Worm (Caenorhabditis elegans) whole organism, mixed stage, embryonic: Measurements from ENCODE around the gene F19G12.9.

Experiments
- ceh-39 ChIP-seq: fragments of 150-350 bp; optimal IDR thresholded peaks from 2 replicates; lab custom pipeline; 2014; ENCODE audit warnings: missing biosample characterization, missing genetic modification characterization
- cnd-1 ChIP-seq: fragments of 200-800 bp; sonication (Bioruptor generic); optimal IDR thresholded peaks from 2 replicates; lab custom pipeline; 2018; ENCODE audit warnings: mild to moderate bottlenecking, missing genetic modification characterization, missing compliant biosample characterization
- lin-13 ChIP-seq: fragments of 150-350 bp; optimal IDR thresholded peaks from 2 replicates; lab custom pipeline; 2014; ENCODE audit warnings: missing biosample characterization, missing genetic modification characterization
- lin-32 ChIP-seq: fragments of 200-800 bp; sonication (Bioruptor generic); optimal IDR thresholded peaks from 2 replicates; lab custom pipeline; 2018; ENCODE audit warnings: mild to moderate bottlenecking, missing genetic modification characterization, missing compliant biosample characterization
- lsy-2 ChIP-seq: fragments of 150-350 bp; optimal IDR thresholded peaks from 2 replicates; lab custom pipeline; 2014; ENCODE audit warnings: missing biosample characterization, missing genetic modification characterization
- nhr-12 ChIP-seq: fragments of 150-350 bp; optimal IDR thresholded peaks from 2 replicates; lab custom pipeline; 2014; ENCODE audit warnings: missing biosample characterization, missing genetic modification characterization
- nhr-28 ChIP-seq: fragments of 150-350 bp; optimal IDR thresholded peaks from 2 replicates; lab custom pipeline; 2014; ENCODE audit warnings: missing biosample characterization, missing genetic modification characterization
- nhr-76 ChIP-seq: sonication (generic microtip); optimal IDR thresholded peaks from 2 replicates; lab custom pipeline; 2017; ENCODE audit warnings: missing biosample characterization, missing genetic modification characterization
- pha-4 ChIP-seq: fragments of 150-350 bp; optimal IDR thresholded peaks from 2 replicates; lab custom pipeline; 2018; ENCODE audit warnings: missing biosample characterization, missing genetic modification reagents, missing genetic modification characterization
- snpc-4 ChIP-seq: fragments of 150-350 bp; optimal IDR thresholded peaks from 2 replicates; lab custom pipeline; 2014; ENCODE audit warnings: missing biosample characterization, missing genetic modification characterization
- sptf-1 ChIP-seq: sonication (generic microtip); optimal IDR thresholded peaks from 2 replicates; lab custom pipeline; 2017; ENCODE audit warnings: mild to moderate bottlenecking, missing genetic modification characterization, moderate library complexity, missing compliant biosample characterization
- unc-62 ChIP-seq: fragments of 150-350 bp; optimal IDR thresholded peaks from 2 replicates; lab custom pipeline; 2014; ENCODE audit warnings: missing biosample characterization, missing genetic modification reagents, missing genetic modification characterization
- zip-8 ChIP-seq: fragments of 150-350 bp; optimal IDR thresholded peaks from 2 replicates; lab custom pipeline; 2014; ENCODE audit warnings: missing biosample characterization, missing genetic modification characterization
- ztf-11 ChIP-seq: fragments of 150-350 bp; optimal IDR thresholded peaks from 2 replicates; lab custom pipeline; 2014; ENCODE audit warnings: missing biosample characterization, missing genetic modification characterization

ce11 chrX:1459756-1460155, 40.7 kb downstream of the F19G12.9 start:
- no peak for TF ChIP-seq unc-62 (GFP tag; lab: Kevin White, UChicago)
- no peak for TF ChIP-seq nhr-76 (tag; lab: Kevin White, UChicago)
- no peak for TF ChIP-seq lin-32 (GFP tag; lab: Kevin White, UChicago)
- TF ChIP-seq sptf-1 (tag; lab: Kevin White, UChicago): no peak
- TF ChIP-seq cnd-1 (tag; lab: Kevin White, UChicago): no peak
- TF ChIP-seq lin-13 (tag; lab: Kevin White, UChicago): no peak
- TF ChIP-seq zip-8 (tag; lab: Kevin White, UChicago): no peak
- TF ChIP-seq lsy-2 (tag; lab: Kevin White, UChicago): no peak
- TF ChIP-seq snpc-4 (tag; lab: Kevin White, UChicago): no peak
- TF ChIP-seq ztf-11 (tag; lab: Kevin White, UChicago): no peak
- TF ChIP-seq ceh-39 (tag; lab: Kevin White, UChicago): no peak
- no peak for TF ChIP-seq pha-4 (tag; lab: Kevin White, UChicago)
- TF ChIP-seq nhr-28 (tag; lab: Kevin White, UChicago): no peak
- no peak for TF ChIP-seq nhr-12 (tag; lab: Kevin White, UChicago)
